Fruit fly (Drosophila melanogaster): ENCODE data around the gene SdhBL.

SdhBL gene

dm6 chrX:18894146-18894545, at the start of gene SdhBL:
SdhBL (plus strand) TSS chrX:18894446.
- TF ChIP-seq CG14860 (GFP tag; IDR thresholded peaks at IDR 0.05; ENCODE audit: partially characterized antibody) (peak; percentile 22; the same call in 1 of the 3 replicates), Sox102F (GFP tag; optimal IDR thresholded peaks at IDR 0.05) (no peak)

DNA sequence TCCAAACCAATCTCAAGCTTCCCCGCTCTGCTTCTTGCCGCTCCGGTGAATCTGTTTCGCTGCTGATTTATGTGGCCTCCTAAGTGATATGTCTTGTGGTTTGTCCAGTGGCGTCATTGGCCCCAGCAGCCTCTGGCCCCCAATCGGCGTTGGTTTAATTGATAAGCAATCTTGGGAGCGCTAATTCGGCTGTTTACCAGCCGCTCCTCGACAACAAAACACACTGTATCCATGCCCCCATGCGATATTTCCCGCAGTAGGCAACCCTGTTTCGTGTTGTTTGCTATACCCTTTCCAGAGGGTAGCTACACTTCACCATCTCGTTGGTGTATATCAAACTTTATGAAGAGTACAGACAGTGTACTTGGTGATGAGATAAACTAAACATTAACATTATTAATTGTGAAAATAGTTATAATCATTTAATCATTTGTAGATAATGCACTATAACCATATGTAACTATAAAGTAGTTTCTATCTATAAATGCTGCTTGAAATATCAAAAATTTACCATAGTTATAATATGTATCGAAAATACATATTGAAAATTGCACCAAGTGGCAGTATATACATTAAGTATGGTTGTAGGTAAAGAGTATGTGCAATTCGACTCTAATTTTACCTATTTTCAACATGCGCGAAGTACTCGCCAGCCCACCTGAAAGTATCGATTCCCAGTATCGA, 45.8 kb upstream of the SdhBL start, which contains the start of gene shop:
TSS of gene shop (minus strand) at position 229 of the 684 bp plus-strand sequence.
- peak; percentile 91 for TF ChIP-seq CG18619 (GFP tag; optimal IDR thresholded peaks at IDR 0.05)
- TF ChIP-seq hb (GFP tag; IDR thresholded peaks at IDR 0.05; ENCODE audit: partially characterized antibody) = no peak
- peak; percentile 57 for TF ChIP-seq Hmx (GFP tag; optimal IDR thresholded peaks at IDR 0.05)
- peak; percentile 78 for TF ChIP-seq BtbVII (GFP tag; optimal IDR thresholded peaks at IDR 0.05)
- TF ChIP-seq Side (GFP tag; optimal IDR thresholded peaks at IDR 0.05) = peak; percentile 45
- TF ChIP-seq maf-S (GFP tag; optimal IDR thresholded peaks at IDR 0.05) = peak; percentile 66
- 0 out of 3 replicates have a peak, but pooled peaks have one; percentile 24 for TF ChIP-seq Opbp (GFP tag; IDR thresholded peaks at IDR 0.05; ENCODE audit: partially characterized antibody)
- TF ChIP-seq CG4617 (GFP tag; optimal IDR thresholded peaks at IDR 0.05; ENCODE audit: borderline replicate concordance) = peak; percentile 63
- TF ChIP-seq CG2120 (GFP tag; optimal IDR thresholded peaks at IDR 0.05) = peak; percentile 91
- TF ChIP-seq CG6654 (GFP tag; optimal IDR thresholded peaks at IDR 0.05) = peak; percentile 66
- no peak for TF ChIP-seq exex (tag; optimal IDR thresholded peaks at IDR 0.05)
- no peak for TF ChIP-seq corto (GFP tag; optimal IDR thresholded peaks at IDR 0.05)
- no peak for TF ChIP-seq Sry-β (GFP tag; optimal IDR thresholded peaks at IDR 0.05)
- peak; percentile 80 for TF ChIP-seq Nf-YC (tag; optimal IDR thresholded peaks at IDR 0.05)
- TF ChIP-seq row (GFP tag; IDR thresholded peaks at IDR 0.05) = peak; percentile 93
- TF ChIP-seq dysf (GFP tag; IDR thresholded peaks at IDR 0.05) = peak; percentile 89
- TF ChIP-seq Sin3A (optimal IDR thresholded peaks at IDR 0.05) = no peak
- peak; percentile 76 for TF ChIP-seq sob (GFP tag; IDR thresholded peaks at IDR 0.05)
- no peak for TF ChIP-seq her (GFP tag; optimal IDR thresholded peaks at IDR 0.05)
- TF ChIP-seq CG3163 (GFP tag; optimal IDR thresholded peaks at IDR 0.05) = peak; percentile 26
- no peak for TF ChIP-seq fd102C (GFP tag; optimal IDR thresholded peaks at IDR 0.05)
- TF ChIP-seq NK7.1 (GFP tag; optimal IDR thresholded peaks at IDR 0.05) = peak; percentile 21
- no peak for TF ChIP-seq tll (GFP tag; optimal IDR thresholded peaks at IDR 0.05)
- TF ChIP-seq CG17568 (GFP tag; optimal IDR thresholded peaks at IDR 0.05) = no peak
- peak; percentile 87 for TF ChIP-seq Ssrp (tag; optimal IDR thresholded peaks at IDR 0.05)
- TF ChIP-seq CG1832 (GFP tag; optimal IDR thresholded peaks at IDR 0.05) = no peak
- no peak for TF ChIP-seq da (GFP tag; optimal IDR thresholded peaks at IDR 0.05)
- TF ChIP-seq CG11723 (GFP tag; optimal IDR thresholded peaks at IDR 0.05) = peak; percentile 80
- peak; percentile 93 for TF ChIP-seq gem (tag; optimal IDR thresholded peaks at IDR 0.05)
- peak; percentile 97 for TF ChIP-seq CG17361 (GFP tag; IDR thresholded peaks at IDR 0.05)
- TF ChIP-seq grn (GFP tag; optimal IDR thresholded peaks at IDR 0.05) = peak; percentile 42
- peak; percentile 65 for TF ChIP-seq Mes4 (GFP tag; optimal IDR thresholded peaks at IDR 0.05)
- peak; percentile 44; the same call in 1 of the 3 replicates for TF ChIP-seq knrl (GFP tag; IDR thresholded peaks at IDR 0.05; ENCODE audit: partially characterized antibody)
- peak; percentile 41; the same call in 1 of the 2 replicates for TF ChIP-seq bowl (GFP tag; IDR thresholded peaks at IDR 0.05)
- peak; percentile 69 for TF ChIP-seq Vsx1 (GFP tag; optimal IDR thresholded peaks at IDR 0.05)
- TF ChIP-seq p53 (GFP tag; optimal IDR thresholded peaks at IDR 0.05) = no peak
- peak; percentile 66; the same call in 1 of the 2 replicates for TF ChIP-seq Drgx (GFP tag; IDR thresholded peaks at IDR 0.05)
- no peak for TF ChIP-seq Dip2 (GFP tag; IDR thresholded peaks at IDR 0.05)
- TF ChIP-seq CG8944 (GFP tag; optimal IDR thresholded peaks at IDR 0.05) = peak; percentile 76
- TF ChIP-seq CG12299 (tag; optimal IDR thresholded peaks at IDR 0.05) = peak; percentile 78
- peak; percentile 64 for TF ChIP-seq CG15696 (tag; optimal IDR thresholded peaks at IDR 0.05)
- peak; percentile 84 for TF ChIP-seq Fer1 (GFP tag; optimal IDR thresholded peaks at IDR 0.05)
- TF ChIP-seq gcm2 (GFP tag; optimal IDR thresholded peaks at IDR 0.05) = no peak
- TF ChIP-seq trem (tag; optimal IDR thresholded peaks at IDR 0.05) = peak; percentile 68
- TF ChIP-seq sna (GFP tag; IDR thresholded peaks at IDR 0.05; ENCODE audit: partially characterized antibody) = peak; percentile 52

Measured in whole organism, embryonic.